Worm (Caenorhabditis elegans) whole organism, early embryonic: Measurements from ENCODE around the gene drap-1.

ENCODE experiments used
- ama-1 ChIP-seq: fragments of 150-350 bp; optimal IDR thresholded peaks from 2 replicates; lab custom pipeline; 2014
- ceh-13 ChIP-seq: fragments of 200-800 bp; sonication (Bioruptor generic); optimal IDR thresholded peaks from 2 replicates; lab custom pipeline; 2018; ENCODE audit warnings: mild to moderate bottlenecking, missing genetic modification characterization, missing compliant biosample characterization
- ceh-36 ChIP-seq: sonication (generic microtip); optimal IDR thresholded peaks from 2 replicates; lab custom pipeline; 2016; ENCODE audit warnings: missing genetic modification characterization, inconsistent platforms, missing compliant biosample characterization
- ets-7 ChIP-seq: sonication (generic microtip); optimal IDR thresholded peaks from 2 replicates; lab custom pipeline; 2016; ENCODE audit warnings: missing genotype, missing genetic modification characterization, missing compliant biosample characterization
- flt-1 ChIP-seq: fragments of 200-800 bp; sonication (Bioruptor generic); IDR thresholded peaks from 2 replicates; pipeline ENCODE4 v1.3.6; 2022; ENCODE audit warnings: missing genetic modification characterization, missing compliant biosample characterization
- hmg-4 ChIP-seq: fragments of 200-800 bp; sonication (Bioruptor generic); optimal IDR thresholded peaks from 2 replicates; lab custom pipeline; 2018; ENCODE audit warnings: mild to moderate bottlenecking, missing genetic modification characterization, missing compliant biosample characterization
- pes-1 ChIP-seq: fragments of 200-800 bp; sonication (Bioruptor generic); IDR thresholded peaks from 2 replicates; pipeline ENCODE4 v1.3.6; 2022; ENCODE audit warnings: missing genetic modification reagents, missing genetic modification characterization, missing compliant biosample characterization
- sea-1 ChIP-seq: fragments of 200-800 bp; sonication (Bioruptor generic); conservative IDR thresholded peaks from 2 replicates; pipeline ENCODE4 v1.3.6; 2022; ENCODE audit warnings: missing genetic modification characterization, missing compliant biosample characterization

ce11 chrV:9712418-9713173, 17.3 kb upstream of the drap-1 start:
- no peak for TF ChIP-seq ceh-13 (GFP tag; lab: Kevin White, UChicago)
- TF ChIP-seq ama-1 (lab: Kevin White, UChicago) = no peak
- TF ChIP-seq sea-1 (GFP tag; lab: Robert Waterston, UW) = no peak
- TF ChIP-seq hmg-4 (GFP tag; lab: Kevin White, UChicago) = no peak
- no peak for TF ChIP-seq ets-7
- TF ChIP-seq pes-1 = no peak
- TF ChIP-seq flt-1 (GFP tag; lab: Robert Waterston, UW) = no peak
- no peak for TF ChIP-seq ceh-36 (tag; lab: Kevin White, UChicago)
